Fruit fly (Drosophila melanogaster) whole organism, pupa: ENCODE results near the gene ex.
A peak's percentile ranks its signal among the peaks of the same experiment; 100 is the strongest.

ENCODE experiments used
- CG13204 ChIP-seq: fragments of 200-800 bp; sonication (Bioruptor generic); optimal IDR thresholded peaks from 2 replicates; lab custom pipeline; 2018; ENCODE audit warnings: missing biosample characterization, mild to moderate bottlenecking, missing genetic modification characterization, moderate library complexity
- CG32121 ChIP-seq: fragments of 200-800 bp; sonication (Bioruptor generic); IDR thresholded peaks from 2 replicates; pipeline ENCODE4 v1.3.6; 2022; ENCODE audit warnings: missing biosample characterization, missing genetic modification characterization
- Pif1A ChIP-seq: fragments of 200-800 bp; sonication (Bioruptor generic); optimal IDR thresholded peaks from 3 replicates; lab custom pipeline; 2016; ENCODE audit warnings: missing biosample characterization, missing genetic modification characterization

- TF ChIP-seq CG13204 (peak; percentile 55), Pif1A (GFP tag; lab: Kevin White, UChicago) (peak; percentile 62), CG32121 (GFP tag; lab: Robert Waterston, UW) (peak; percentile 41; the same call in 1 of the 2 replicates)
Observed at dm6 chr2L:430820-431628, at the start of gene ex.
